Worm (Caenorhabditis elegans) whole organism, young adult: ENCODE measurements around the gene C50F4.9.

ENCODE experiments used
- B0019.2 ChIP-seq: fragments of 200-800 bp; sonication (Bioruptor generic); conservative IDR thresholded peaks from 2 replicates; pipeline ENCODE4 v1.3.6; 2022; ENCODE audit warnings: missing genetic modification reagents, missing genetic modification characterization, missing compliant biosample characterization
- C06A6.2 ChIP-seq: fragments of 200-800 bp; sonication (Bioruptor generic); conservative IDR thresholded peaks from 2 replicates; pipeline ENCODE4 v1.3.6; 2022; ENCODE audit warnings: missing genetic modification characterization, missing compliant biosample characterization
- D2030.7 ChIP-seq: fragments of 200-800 bp; sonication (Bioruptor generic); IDR thresholded peaks from 2 replicates; pipeline ENCODE4 v1.3.6; 2022; ENCODE audit warnings: missing genetic modification reagents, missing genetic modification characterization, missing compliant biosample characterization
- F39B2.1 ChIP-seq: fragments of 200-800 bp; sonication (Bioruptor generic); IDR thresholded peaks from 2 replicates; pipeline ENCODE4 v1.3.6; 2022; ENCODE audit warnings: missing genetic modification reagents, missing genetic modification characterization, missing compliant biosample characterization
- F52B5.7 ChIP-seq: sonication (generic microtip); optimal IDR thresholded peaks from 2 replicates; lab custom pipeline; 2016; ENCODE audit warnings: mild to moderate bottlenecking, missing genetic modification characterization, missing compliant biosample characterization
- F55B11.4 ChIP-seq: sonication (generic microtip); optimal IDR thresholded peaks from 2 replicates; lab custom pipeline; 2016; ENCODE audit warnings: missing compliant biosample characterization, missing genetic modification characterization, borderline replicate concordance; ENCODE audit not compliant: insufficient read depth
- F57A8.1 ChIP-seq: fragments of 200-800 bp; sonication (Bioruptor generic); optimal IDR thresholded peaks from 2 replicates; lab custom pipeline; 2018; ENCODE audit warnings: mild to moderate bottlenecking, missing genetic modification characterization, moderate library complexity, missing compliant biosample characterization
- Y67H2A.10 ChIP-seq: fragments of 200-800 bp; sonication (Bioruptor generic); conservative IDR thresholded peaks from 2 replicates; pipeline ENCODE4 v1.3.6; 2022; ENCODE audit warnings: missing genetic modification reagents, missing genetic modification characterization, missing compliant biosample characterization
- aptf-2 ChIP-seq: fragments of 200-800 bp; sonication (Bioruptor generic); conservative IDR thresholded peaks from 2 replicates; pipeline ENCODE4 v1.3.6; 2022; ENCODE audit warnings: missing genetic modification reagents, missing genetic modification characterization, missing compliant biosample characterization
- aptf-3 ChIP-seq: fragments of 200-800 bp; sonication (Bioruptor generic); IDR thresholded peaks from 2 replicates; pipeline ENCODE4 v1.3.6; 2022; ENCODE audit warnings: missing genetic modification characterization, missing compliant biosample characterization
- athp-1 ChIP-seq: sonication (generic microtip); optimal IDR thresholded peaks from 2 replicates; lab custom pipeline; 2017; ENCODE audit warnings: mild to moderate bottlenecking, missing genetic modification characterization, missing compliant biosample characterization
- attf-6 ChIP-seq: fragments of 200-800 bp; sonication (Bioruptor generic); IDR thresholded peaks from 2 replicates; pipeline ENCODE4 v1.3.6; 2022; ENCODE audit warnings: missing genetic modification reagents, missing genetic modification characterization, missing compliant biosample characterization
- bed-1 ChIP-seq: fragments of 200-800 bp; sonication (Bioruptor generic); IDR thresholded peaks from 2 replicates; pipeline ENCODE4 v1.3.6; 2022; ENCODE audit warnings: missing genetic modification reagents, missing genetic modification characterization, missing compliant biosample characterization
- cebp-2 ChIP-seq: fragments of 200-800 bp; sonication (Bioruptor generic); IDR thresholded peaks from 2 replicates; pipeline ENCODE4 v1.3.6; 2022; ENCODE audit warnings: missing genetic modification characterization, missing compliant biosample characterization
- ceh-40 ChIP-seq: fragments of 200-800 bp; sonication (Bioruptor generic); IDR thresholded peaks from 2 replicates; pipeline ENCODE4 v1.3.6; 2022; ENCODE audit warnings: missing genetic modification characterization, missing compliant biosample characterization
- ceh-79 ChIP-seq: sonication (generic microtip); optimal IDR thresholded peaks from 2 replicates; lab custom pipeline; 2017; ENCODE audit warnings: mild to moderate bottlenecking, missing genetic modification characterization, missing compliant biosample characterization
- dpff-1 ChIP-seq: sonication (generic microtip); optimal IDR thresholded peaks from 2 replicates; lab custom pipeline; 2017; ENCODE audit warnings: mild to moderate bottlenecking, missing genetic modification characterization, missing compliant biosample characterization
- egl-44 ChIP-seq: fragments of 200-800 bp; sonication (Bioruptor generic); IDR thresholded peaks from 2 replicates; pipeline ENCODE4 v1.3.6; 2022; ENCODE audit warnings: missing genetic modification reagents, missing genetic modification characterization, missing compliant biosample characterization
- ekl-4 ChIP-seq: fragments of 200-800 bp; sonication (Bioruptor generic); IDR thresholded peaks from 2 replicates; pipeline ENCODE4 v1.3.6; 2022; ENCODE audit warnings: missing genetic modification reagents, missing genetic modification characterization, missing compliant biosample characterization
- fkh-3 ChIP-seq: sonication (generic microtip); optimal IDR thresholded peaks from 2 replicates; lab custom pipeline; 2016; ENCODE audit warnings: mild to moderate bottlenecking, missing genetic modification characterization, missing compliant biosample characterization
- gei-17 ChIP-seq: fragments of 200-800 bp; sonication (Bioruptor generic); optimal IDR thresholded peaks from 2 replicates; lab custom pipeline; 2018; ENCODE audit warnings: mild to moderate bottlenecking, missing genetic modification characterization, missing compliant biosample characterization
- hlh-26 ChIP-seq: fragments of 200-800 bp; sonication (Bioruptor generic); conservative IDR thresholded peaks from 2 replicates; pipeline ENCODE4 v1.3.6; 2022; ENCODE audit warnings: missing genetic modification reagents, missing genetic modification characterization, missing compliant biosample characterization
- hmg-1.2 ChIP-seq: fragments of 200-800 bp; sonication (Bioruptor generic); IDR thresholded peaks from 2 replicates; pipeline ENCODE4 v1.3.6; 2022; ENCODE audit warnings: missing genetic modification reagents, missing genetic modification characterization, missing compliant biosample characterization
- let-526 ChIP-seq: fragments of 200-800 bp; sonication (Bioruptor generic); IDR thresholded peaks from 2 replicates; pipeline ENCODE4 v1.3.6; 2022; ENCODE audit warnings: missing genetic modification reagents, missing genetic modification characterization, missing compliant biosample characterization
- let-607 ChIP-seq, 2 experiments: fragments of 200-800 bp in 1 of 2; sonication (Bioruptor generic) in 1 of 2; sonication (generic microtip) in 1 of 2; optimal IDR thresholded peaks; 2 replicates each; lab custom pipeline; 2016 to 2018; ENCODE audit warnings: mild to moderate bottlenecking in 2 of 2, missing compliant biosample characterization in 2 of 2, missing genetic modification characterization in 2 of 2, moderate library complexity in 2 of 2, missing genotype in 1 of 2
- lin-40 ChIP-seq: sonication (generic microtip); optimal IDR thresholded peaks from 2 replicates; lab custom pipeline; 2016; ENCODE audit warnings: missing genetic modification characterization, mild to moderate bottlenecking, missing compliant biosample characterization, missing genotype, missing genetic modification reagents
- lir-1 ChIP-seq: fragments of 200-800 bp; sonication (Bioruptor generic); conservative IDR thresholded peaks from 2 replicates; pipeline ENCODE4 v1.3.6; 2022; ENCODE audit warnings: missing genetic modification reagents, missing genetic modification characterization, missing compliant biosample characterization
- lsl-1 ChIP-seq: fragments of 200-800 bp; sonication (Bioruptor generic); optimal IDR thresholded peaks from 2 replicates; lab custom pipeline; 2018; ENCODE audit warnings: mild to moderate bottlenecking, missing genetic modification characterization, moderate library complexity, missing compliant biosample characterization
- mcd-1 ChIP-seq: fragments of 200-800 bp; sonication (Bioruptor generic); IDR thresholded peaks from 2 replicates; pipeline ENCODE4 v1.3.6; 2022; ENCODE audit warnings: missing genetic modification reagents, missing genetic modification characterization, missing compliant biosample characterization
- mel-28 ChIP-seq: sonication (generic microtip); optimal IDR thresholded peaks from 2 replicates; lab custom pipeline; 2016; ENCODE audit warnings: borderline replicate concordance, mild to moderate bottlenecking, missing genetic modification characterization, missing compliant biosample characterization
- mes-4 ChIP-seq: sonication (generic microtip); optimal IDR thresholded peaks from 2 replicates; lab custom pipeline; 2016; ENCODE audit warnings: missing genotype, missing genetic modification characterization, missing compliant biosample characterization
- nhr-120 ChIP-seq: fragments of 200-800 bp; sonication (Bioruptor generic); IDR thresholded peaks from 2 replicates; pipeline ENCODE4 v1.3.6; 2022; ENCODE audit warnings: missing genetic modification characterization, missing compliant biosample characterization
- nhr-27 ChIP-seq: fragments of 200-800 bp; sonication (Bioruptor generic); optimal IDR thresholded peaks from 2 replicates; lab custom pipeline; 2018; ENCODE audit warnings: mild to moderate bottlenecking, missing genetic modification characterization, moderate library complexity, missing compliant biosample characterization
- nhr-80 ChIP-seq: sonication (generic microtip); optimal IDR thresholded peaks from 2 replicates; lab custom pipeline; 2016; ENCODE audit warnings: missing genetic modification characterization, missing compliant biosample characterization
- nhr-90 ChIP-seq: sonication (generic microtip); optimal IDR thresholded peaks from 2 replicates; lab custom pipeline; 2016; ENCODE audit warnings: missing genotype, mild to moderate bottlenecking, missing genetic modification characterization, missing compliant biosample characterization
- pbrm-1 ChIP-seq: fragments of 200-800 bp; sonication (Bioruptor generic); IDR thresholded peaks from 2 replicates; pipeline ENCODE4 v1.3.6; 2022; ENCODE audit warnings: missing genetic modification reagents, missing genetic modification characterization, missing compliant biosample characterization
- rec-8 ChIP-seq, 2 experiments: sonication (generic microtip); optimal IDR thresholded peaks; 2 replicates each; lab custom pipeline; 2016; ENCODE audit warnings: mild to moderate bottlenecking in 2 of 2, missing genetic modification characterization in 2 of 2, missing genetic modification reagents in 2 of 2, missing genotype in 2 of 2, missing biosample characterization in 1 of 2, missing compliant biosample characterization in 1 of 2, moderate library complexity in 1 of 2
- snpc-1.1 ChIP-seq: sonication (generic microtip); optimal IDR thresholded peaks from 2 replicates; lab custom pipeline; 2017; ENCODE audit warnings: missing genetic modification characterization, mild to moderate bottlenecking, missing compliant biosample characterization, antibody characterized with exemption, moderate library complexity, missing genotype, missing genetic modification reagents; ENCODE audit not compliant: insufficient read depth
- snpc-3.4 ChIP-seq: sonication (generic microtip); optimal IDR thresholded peaks from 2 replicates; lab custom pipeline; 2017; ENCODE audit warnings: missing genetic modification characterization, mild to moderate bottlenecking, missing compliant biosample characterization, antibody characterized with exemption, moderate library complexity, missing genotype, missing genetic modification reagents
- snpc-4 ChIP-seq, 5 experiments: fragments of 150-350 bp in 1 of 5; sonication (generic microtip) in 4 of 5; optimal IDR thresholded peaks; 2 replicates each; lab custom pipeline; 2014 to 2018; ENCODE audit warnings: missing genetic modification characterization in 5 of 5, missing biosample characterization in 3 of 5, antibody characterized with exemption in 2 of 5, mild to moderate bottlenecking in 2 of 5, missing compliant biosample characterization in 2 of 5, missing genotype in 2 of 5, moderate library complexity in 2 of 5, missing genetic modification reagents in 1 of 5
- sptf-2 ChIP-seq: fragments of 200-800 bp; sonication (Bioruptor generic); optimal IDR thresholded peaks from 2 replicates; lab custom pipeline; 2018; ENCODE audit warnings: mild to moderate bottlenecking, missing genetic modification characterization, missing compliant biosample characterization
- tbx-9 ChIP-seq: sonication (generic microtip); optimal IDR thresholded peaks from 2 replicates; lab custom pipeline; 2016; ENCODE audit warnings: borderline replicate concordance, missing genetic modification characterization, inconsistent platforms, missing compliant biosample characterization
- tlf-1 ChIP-seq: fragments of 200-800 bp; sonication (Bioruptor generic); optimal IDR thresholded peaks from 2 replicates; lab custom pipeline; 2018; ENCODE audit warnings: mild to moderate bottlenecking, missing genetic modification characterization, missing compliant biosample characterization
- unc-130 ChIP-seq: sonication (generic microtip); optimal IDR thresholded peaks from 2 replicates; lab custom pipeline; 2016; ENCODE audit warnings: missing genetic modification reagents, missing genetic modification characterization, missing compliant biosample characterization
- zim-3 ChIP-seq: sonication (generic microtip); optimal IDR thresholded peaks from 2 replicates; lab custom pipeline; 2017; ENCODE audit warnings: mild to moderate bottlenecking, missing genetic modification characterization, moderate library complexity, missing compliant biosample characterization
- ztf-26 ChIP-seq: sonication (generic microtip); optimal IDR thresholded peaks from 2 replicates; lab custom pipeline; 2017; ENCODE audit warnings: missing genetic modification characterization, missing compliant biosample characterization
- ztf-28 ChIP-seq: fragments of 200-800 bp; sonication (Bioruptor generic); IDR thresholded peaks from 2 replicates; pipeline ENCODE4 v1.3.6; 2022; ENCODE audit warnings: missing genetic modification reagents, missing genetic modification characterization, missing compliant biosample characterization

The C50F4.9 gene

ce11 chrV:9513590-9513989, 10.4 kb downstream of the C50F4.9 start, which contains the start of gene eif-2Bdelta (continued):
- no peak for TF ChIP-seq lir-1
- no peak for TF ChIP-seq aptf-2 (GFP tag; lab: Robert Waterston, UW)
- no peak for TF ChIP-seq aptf-3 (GFP tag; lab: Robert Waterston, UW)
- TF ChIP-seq hmg-1.2: 0 out of 2 replicates have a peak, but pooled peaks have one; percentile 23
- no peak for TF ChIP-seq unc-130 (GFP tag; lab: Kevin White, UChicago)
- peak; percentile 60 for TF ChIP-seq mcd-1 (GFP tag; lab: Robert Waterston, UW)
- TF ChIP-seq lsl-1 (GFP tag; lab: Kevin White, UChicago): peak; percentile 21
- no peak for TF ChIP-seq rec-8 (tag; optimal IDR thresholded peaks at IDR 0.05; lab: Kevin White, UChicago)
- TF ChIP-seq ekl-4 (GFP tag; lab: Robert Waterston, UW): no peak
- no peak for TF ChIP-seq bed-1 (GFP tag; lab: Robert Waterston, UW)
- TF ChIP-seq mes-4 (tag; lab: Kevin White, UChicago): no peak
- no peak for TF ChIP-seq ztf-28 (GFP tag; lab: Robert Waterston, UW)
- TF ChIP-seq snpc-3.4: no peak
- TF ChIP-seq nhr-27 (tag; lab: Kevin White, UChicago): no peak
- no peak for TF ChIP-seq zim-3 (tag; lab: Kevin White, UChicago)
- TF ChIP-seq F39B2.1 (GFP tag; lab: Robert Waterston, UW): no peak
- TF ChIP-seq nhr-120 (GFP tag; lab: Robert Waterston, UW): no peak
- 0 out of 2 replicates have a peak, but pooled peaks have one; percentile 28 for TF ChIP-seq pbrm-1 (GFP tag; lab: Robert Waterston, UW)
- TF ChIP-seq snpc-1.1 (tag; lab: Kevin White, UChicago): no peak
- TF ChIP-seq gei-17: no peak
- TF ChIP-seq ceh-79 (tag; lab: Kevin White, UChicago): no peak
- TF ChIP-seq egl-44 (GFP tag; lab: Robert Waterston, UW): no peak
- TF ChIP-seq lin-40: peak; percentile 62
- no peak for TF ChIP-seq sptf-2 (GFP tag; lab: Kevin White, UChicago)
- no peak for TF ChIP-seq C06A6.2 (GFP tag; lab: Robert Waterston, UW)
- no peak for TF ChIP-seq tbx-9 (tag; lab: Kevin White, UChicago)
- TF ChIP-seq nhr-90 (tag; lab: Kevin White, UChicago): no peak
- no peak for TF ChIP-seq hlh-26
- no peak for TF ChIP-seq fkh-3 (tag; lab: Kevin White, UChicago)
- TF ChIP-seq mel-28 (tag; lab: Kevin White, UChicago): no peak
- TF ChIP-seq let-607 (tag; optimal IDR thresholded peaks at IDR 0.05; lab: Kevin White, UChicago): peak in 1 of 2 experiments; percentile 23
- no peak for TF ChIP-seq B0019.2
- no peak for TF ChIP-seq F57A8.1 (GFP tag; lab: Kevin White, UChicago)
- no peak for TF ChIP-seq cebp-2 (GFP tag; lab: Robert Waterston, UW)
- TF ChIP-seq nhr-80: no peak
- TF ChIP-seq ztf-26: no peak
- TF ChIP-seq attf-6 (GFP tag; lab: Robert Waterston, UW): no peak
- TF ChIP-seq Y67H2A.10 (GFP tag; lab: Robert Waterston, UW): no peak
- TF ChIP-seq dpff-1 (tag; lab: Kevin White, UChicago): no peak
- TF ChIP-seq tlf-1 (GFP tag; lab: Kevin White, UChicago): no peak
- TF ChIP-seq athp-1: no peak
- TF ChIP-seq let-526 (GFP tag; lab: Robert Waterston, UW): no peak
- TF ChIP-seq F55B11.4 (tag; lab: Kevin White, UChicago): no peak
- TF ChIP-seq D2030.7 (GFP tag; lab: Robert Waterston, UW): no peak
- peak; percentile 15 for TF ChIP-seq snpc-4 (GFP tag; optimal IDR thresholded peaks at IDR 0.05; lab: Kevin White, UChicago)
- peak in 3 of 4 experiments; percentile 42 to 49 (median 48) for TF ChIP-seq snpc-4 (tag; optimal IDR thresholded peaks at IDR 0.05; lab: Kevin White, UChicago)
- no peak for TF ChIP-seq ceh-40 (GFP tag; lab: Robert Waterston, UW)
- TF ChIP-seq F52B5.7 (tag; lab: Kevin White, UChicago): no peak
